Fruit fly (Drosophila melanogaster) whole organism, adult: ENCODE measurements around the gene eIF4E1.

Source experiments
- CG11617 ChIP-seq: fragments of 200-800 bp; sonication (Bioruptor generic); optimal IDR thresholded peaks from 2 replicates; lab custom pipeline; 2017; ENCODE audit warnings: mild to moderate bottlenecking, missing biosample characterization, missing genetic modification reagents, missing genetic modification characterization
- CG12768 ChIP-seq: fragments of 200-800 bp; sonication (Bioruptor generic); optimal IDR thresholded peaks from 2 replicates; lab custom pipeline; 2017; ENCODE audit warnings: missing biosample characterization, missing genetic modification characterization, mild to moderate bottlenecking, moderate library complexity, missing genetic modification reagents
- CG14711 ChIP-seq: fragments of 200-800 bp; sonication (Bioruptor generic); optimal IDR thresholded peaks from 2 replicates; lab custom pipeline; 2018; ENCODE audit warnings: missing biosample characterization, mild to moderate bottlenecking, missing genetic modification characterization, moderate library complexity
- CG1620 ChIP-seq: fragments of 200-800 bp; sonication (Bioruptor generic); optimal IDR thresholded peaks from 2 replicates; lab custom pipeline; 2016; ENCODE audit warnings: missing biosample characterization, missing genetic modification characterization
- CG33017 ChIP-seq: fragments of 200-800 bp; sonication (Bioruptor generic); optimal IDR thresholded peaks from 2 replicates; lab custom pipeline; 2018; ENCODE audit warnings: missing biosample characterization, mild to moderate bottlenecking, missing genetic modification characterization, moderate library complexity
- CG5204 ChIP-seq: fragments of 200-800 bp; sonication (Bioruptor generic); optimal IDR thresholded peaks from 2 replicates; lab custom pipeline; 2016; ENCODE audit warnings: missing biosample characterization, missing genetic modification characterization
- CG7045 ChIP-seq: fragments of 200-800 bp; sonication (Bioruptor generic); optimal IDR thresholded peaks from 2 replicates; lab custom pipeline; 2017; ENCODE audit warnings: missing biosample characterization, mild to moderate bottlenecking, missing genetic modification characterization
- CG7101 ChIP-seq: fragments of 200-800 bp; sonication (Bioruptor generic); optimal IDR thresholded peaks from 2 replicates; lab custom pipeline; 2018; ENCODE audit warnings: missing biosample characterization, mild to moderate bottlenecking, missing genetic modification characterization, moderate library complexity
- Clk ChIP-seq: fragments of 200-800 bp; sonication (Bioruptor generic); optimal IDR thresholded peaks from 2 replicates; lab custom pipeline; 2017; ENCODE audit warnings: missing biosample characterization, missing genetic modification characterization
- Crg-1 ChIP-seq: fragments of 200-800 bp; sonication (Bioruptor generic); optimal IDR thresholded peaks from 2 replicates; lab custom pipeline; 2016; ENCODE audit warnings: missing biosample characterization, missing genetic modification characterization
- Hr96 ChIP-seq: fragments of 200-800 bp; sonication (Bioruptor generic); optimal IDR thresholded peaks from 2 replicates; lab custom pipeline; 2016; ENCODE audit warnings: missing biosample characterization, missing genetic modification characterization
- Mnt ChIP-seq: fragments of 200-800 bp; sonication (Bioruptor generic); optimal IDR thresholded peaks from 2 replicates; lab custom pipeline; 2016; ENCODE audit warnings: missing biosample characterization, mild to moderate bottlenecking, missing genetic modification characterization
- bab1 ChIP-seq: fragments of 200-800 bp; sonication (Bioruptor generic); optimal IDR thresholded peaks from 3 replicates; lab custom pipeline; 2019; ENCODE audit warnings: missing biosample characterization, mild to moderate bottlenecking, missing genetic modification characterization, moderate library complexity
- cic ChIP-seq: fragments of 200-800 bp; sonication (Bioruptor generic); optimal IDR thresholded peaks from 2 replicates; lab custom pipeline; 2017; ENCODE audit warnings: missing biosample characterization, mild to moderate bottlenecking, missing genetic modification characterization, moderate library complexity
- cnc ChIP-seq, 2 experiments: fragments of >200 bp; optimal IDR thresholded peaks; 2 replicates each; lab custom pipeline; 2017
- kay ChIP-seq: fragments of 200-800 bp; sonication (Bioruptor generic); peaks from one replicate; lab custom pipeline; 2016; ENCODE audit warnings: missing biosample characterization, missing genetic modification characterization, borderline replicate concordance
- ovo ChIP-seq: fragments of 200-800 bp; sonication (Bioruptor generic); optimal IDR thresholded peaks from 2 replicates; lab custom pipeline; 2016; ENCODE audit warnings: missing biosample characterization, missing genetic modification characterization
- pad ChIP-seq: fragments of 200-800 bp; sonication (Bioruptor generic); optimal IDR thresholded peaks from 3 replicates; lab custom pipeline; 2017; ENCODE audit warnings: missing biosample characterization, missing genetic modification characterization, mild to moderate bottlenecking, moderate library complexity, missing genetic modification reagents
- tj ChIP-seq: fragments of 200-800 bp; sonication (Bioruptor generic); optimal IDR thresholded peaks from 3 replicates; lab custom pipeline; 2017; ENCODE audit warnings: missing biosample characterization, mild to moderate bottlenecking, missing genetic modification characterization, moderate library complexity
- toe ChIP-seq: fragments of 200-800 bp; sonication (Bioruptor generic); optimal IDR thresholded peaks from 2 replicates; lab custom pipeline; 2016; ENCODE audit warnings: missing biosample characterization, missing genetic modification characterization

The eIF4E1 gene

dm6 chr3L:9425838-9426237, 23.6 kb upstream of the eIF4E1 start:
- TF ChIP-seq ovo (GFP tag; lab: Kevin White, UChicago) (no peak), pad (GFP tag; lab: Kevin White, UChicago) (no peak), kay (GFP tag; lab: Kevin White, UChicago) (no peak), CG7101 (tag; lab: Kevin White, UChicago) (no peak), CG7045 (no peak), toe (GFP tag; lab: Kevin White, UChicago) (no peak), CG33017 (tag; lab: Kevin White, UChicago) (no peak), CG12768 (GFP tag; lab: Kevin White, UChicago) (no peak), cnc (optimal IDR thresholded peaks at IDR 0.05; lab: Kevin White, UChicago) (no peak), bab1 (GFP tag; lab: Kevin White, UChicago) (no peak), CG5204 (GFP tag; lab: Kevin White, UChicago) (no peak), Crg-1 (GFP tag; lab: Kevin White, UChicago) (no peak), CG11617 (GFP tag; lab: Kevin White, UChicago) (no peak), Clk (no peak), tj (no peak), CG14711 (no peak), cic (GFP tag; lab: Kevin White, UChicago) (no peak), Mnt (GFP tag; lab: Kevin White, UChicago) (no peak)

DNA sequence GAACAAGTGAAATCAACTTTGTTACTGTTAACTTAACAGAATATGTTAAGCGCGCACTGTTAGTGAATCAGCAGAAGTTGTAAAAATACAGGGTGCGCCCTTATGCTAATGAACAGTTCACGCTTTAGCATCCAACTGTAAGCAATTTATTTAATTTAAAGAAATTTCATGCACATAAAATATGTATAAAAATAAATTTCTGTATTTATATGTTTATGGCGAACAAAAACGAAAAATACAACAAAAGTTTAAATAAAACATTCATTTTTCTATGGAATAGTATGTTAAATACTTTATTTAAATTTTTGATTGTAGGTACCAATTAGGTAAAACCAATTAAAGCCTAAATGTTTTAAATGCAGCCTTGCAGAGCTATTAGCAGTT, 22.3 kb upstream of the eIF4E1 start:
- TF ChIP-seq toe (GFP tag; lab: Kevin White, UChicago) (no peak), Hr96 (GFP tag; lab: Kevin White, UChicago) (no peak), CG33017 (tag; lab: Kevin White, UChicago) (peak; percentile 65), Clk (no peak), CG5204 (GFP tag; lab: Kevin White, UChicago) (no peak), CG14711 (peak; percentile 57), Mnt (GFP tag; lab: Kevin White, UChicago) (no peak), cnc (optimal IDR thresholded peaks at IDR 0.05; lab: Kevin White, UChicago) (peak in 1 of 2 experiments; percentile 78), CG11617 (GFP tag; lab: Kevin White, UChicago) (peak; percentile 32), Crg-1 (GFP tag; lab: Kevin White, UChicago) (no peak), tj (no peak), kay (GFP tag; lab: Kevin White, UChicago) (peak; percentile 97), ovo (GFP tag; lab: Kevin White, UChicago) (no peak), CG7045 (peak; percentile 36), cic (GFP tag; lab: Kevin White, UChicago) (no peak), CG1620 (GFP tag; lab: Kevin White, UChicago) (no peak), CG7101 (tag; lab: Kevin White, UChicago) (peak; percentile 10), CG12768 (GFP tag; lab: Kevin White, UChicago) (peak; percentile 18), pad (GFP tag; lab: Kevin White, UChicago) (no peak), bab1 (GFP tag; lab: Kevin White, UChicago) (no peak)

- TF ChIP-seq CG12768 (GFP tag; lab: Kevin White, UChicago) (peak; percentile 33), cic (GFP tag; lab: Kevin White, UChicago) (peak; percentile 77), Hr96 (GFP tag; lab: Kevin White, UChicago) (no peak), Mnt (GFP tag; lab: Kevin White, UChicago) (peak; percentile 50)
These were observed 21.7 kb upstream of the eIF4E1 start for dm6 chr3L:9423757-9424527.

- TF ChIP-seq toe (GFP tag; lab: Kevin White, UChicago), result peak; percentile 98
- peak; percentile 100 for TF ChIP-seq kay (GFP tag; lab: Kevin White, UChicago)
- peak; percentile 94 for TF ChIP-seq pad (GFP tag; lab: Kevin White, UChicago)
- peak; percentile 99 for TF ChIP-seq CG11617 (GFP tag; lab: Kevin White, UChicago)
- TF ChIP-seq Mnt (GFP tag; lab: Kevin White, UChicago), result peak; percentile 97
- peak; percentile 96 for TF ChIP-seq tj
- TF ChIP-seq Hr96 (GFP tag; lab: Kevin White, UChicago), result peak; percentile 98
- peak; percentile 99 for TF ChIP-seq CG5204 (GFP tag; lab: Kevin White, UChicago)
- peak; percentile 99 for TF ChIP-seq CG12768 (GFP tag; lab: Kevin White, UChicago)
- peak; percentile 97 for TF ChIP-seq cic (GFP tag; lab: Kevin White, UChicago)
- peak; percentile 100 for TF ChIP-seq CG33017 (tag; lab: Kevin White, UChicago)
- peak; percentile 99 for TF ChIP-seq bab1 (GFP tag; lab: Kevin White, UChicago)
- TF ChIP-seq cnc (optimal IDR thresholded peaks at IDR 0.05; lab: Kevin White, UChicago), result no peak
- peak; percentile 99 for TF ChIP-seq CG7101 (tag; lab: Kevin White, UChicago)
- TF ChIP-seq Crg-1 (GFP tag; lab: Kevin White, UChicago), result peak; percentile 92
- TF ChIP-seq CG1620 (GFP tag; lab: Kevin White, UChicago), result peak; percentile 97
- peak; percentile 98 for TF ChIP-seq CG14711
- TF ChIP-seq CG7045, result peak; percentile 99
- TF ChIP-seq ovo (GFP tag; lab: Kevin White, UChicago), result peak; percentile 96
- peak; percentile 98 for TF ChIP-seq Clk
These were observed 20.6 kb upstream of the eIF4E1 start, which contains the start of gene aay for dm6 chr3L:9422636-9423419. aay (plus strand) TSS chr3L:9423253.

dm6 chr3L:9422135-9422534, 19.9 kb upstream of the eIF4E1 start:
- TF ChIP-seq CG5204 (GFP tag; lab: Kevin White, UChicago), result no peak
- TF ChIP-seq cnc (optimal IDR thresholded peaks at IDR 0.05; lab: Kevin White, UChicago), result peak in 1 of 2 experiments; percentile 62
